Fruit fly (Drosophila melanogaster): Measurements from ENCODE around the gene Tsp96F.

Tsp96F gene

DNA sequence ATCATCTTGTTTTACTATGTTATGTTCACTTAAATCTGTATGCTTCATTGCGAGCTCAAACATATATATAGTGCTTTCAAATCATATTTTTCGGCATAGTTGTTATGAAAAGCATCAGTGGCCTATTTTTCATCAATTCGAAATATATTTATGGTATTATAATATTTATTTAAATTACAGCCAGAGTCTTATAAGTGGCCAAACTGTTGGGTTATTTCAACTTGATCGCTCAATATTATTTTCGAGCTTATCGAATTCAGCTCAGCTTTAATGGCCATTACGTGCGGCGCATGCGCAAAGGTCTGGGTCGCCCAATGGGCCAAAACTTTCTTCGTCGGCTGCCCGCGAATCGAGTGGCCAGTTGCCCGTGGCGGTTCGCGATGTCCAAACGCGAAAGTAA, 15.9 kb upstream of the Tsp96F start, which contains the start of gene Mco3:
Gene Mco3, plus strand, starts transcription at position 301 of the 400 bp plus-strand sequence.
- TF ChIP-seq CG8159 (tag; optimal IDR thresholded peaks at IDR 0.05) (no peak), CG10348 (GFP tag; IDR thresholded peaks at IDR 0.05) (no peak), Pif1B (GFP tag; optimal IDR thresholded peaks at IDR 0.05) (no peak), CG4496 (GFP tag; IDR thresholded peaks at IDR 0.05) (no peak), CG9948 (tag; optimal IDR thresholded peaks at IDR 0.05) (no peak), CG15710 (tag; optimal IDR thresholded peaks at IDR 0.05) (no peak), CG14655 (GFP tag; optimal IDR thresholded peaks at IDR 0.05) (no peak), gl (tag; optimal IDR thresholded peaks at IDR 0.05) (no peak), CG13204 (GFP tag; optimal IDR thresholded peaks at IDR 0.05) (no peak), fd96Ca (GFP tag; IDR thresholded peaks at IDR 0.05) (no peak), EcR (GFP tag; optimal IDR thresholded peaks at IDR 0.05) (no peak), Ets98B (GFP tag; IDR thresholded peaks at IDR 0.05) (no peak), CG8301 (tag; optimal IDR thresholded peaks at IDR 0.05) (no peak), Snoo (tag; optimal IDR thresholded peaks at IDR 0.05) (no peak), CG34367 (tag; optimal IDR thresholded peaks at IDR 0.05) (no peak), Pif1A (GFP tag; optimal IDR thresholded peaks at IDR 0.05) (no peak), rn (GFP tag; IDR thresholded peaks at IDR 0.05) (no peak)

DNA sequence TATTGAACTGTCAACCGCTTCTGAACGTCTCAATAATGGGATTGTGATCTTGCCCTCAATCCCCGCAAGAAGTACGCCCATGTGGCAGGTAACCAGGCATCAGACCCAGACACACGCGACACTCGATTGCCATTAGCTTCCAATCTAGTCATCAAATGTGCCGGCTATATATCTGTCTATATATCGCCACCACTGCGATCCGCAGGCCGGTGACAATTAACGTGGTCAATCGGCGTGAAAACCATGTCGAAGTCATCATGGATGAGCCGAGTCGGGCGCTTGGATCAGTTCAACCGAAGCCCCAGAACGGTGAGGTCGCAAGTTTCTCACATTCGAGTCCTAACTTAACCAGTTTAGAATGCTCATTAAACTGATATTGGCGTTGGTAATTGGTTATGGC, 14.3 kb upstream of the Tsp96F start, which contains the start of gene Sodq:
Gene Sodq, plus strand, starts transcription at position 301 of the 400 bp plus-strand sequence.
- TF ChIP-seq CG32121 (GFP tag; IDR thresholded peaks at IDR 0.05) (no peak), Ets98B (GFP tag; IDR thresholded peaks at IDR 0.05) (no peak), CG15710 (tag; optimal IDR thresholded peaks at IDR 0.05) (no peak), CG8159 (tag; optimal IDR thresholded peaks at IDR 0.05) (no peak), Snoo (tag; optimal IDR thresholded peaks at IDR 0.05) (no peak), CG9948 (tag; optimal IDR thresholded peaks at IDR 0.05) (no peak), D1 (tag; optimal IDR thresholded peaks at IDR 0.05) (no peak), Pif1B (GFP tag; optimal IDR thresholded peaks at IDR 0.05) (no peak), CG8301 (tag; optimal IDR thresholded peaks at IDR 0.05) (no peak), CG17806 (tag; optimal IDR thresholded peaks at IDR 0.05) (no peak), gl (tag; optimal IDR thresholded peaks at IDR 0.05) (no peak), Pif1A (GFP tag; optimal IDR thresholded peaks at IDR 0.05) (no peak), CG13204 (GFP tag; optimal IDR thresholded peaks at IDR 0.05) (no peak), EcR (GFP tag; optimal IDR thresholded peaks at IDR 0.05) (no peak), fd96Ca (GFP tag; IDR thresholded peaks at IDR 0.05) (no peak), CG4496 (GFP tag; IDR thresholded peaks at IDR 0.05) (no peak), CG12605 (GFP tag; IDR thresholded peaks at IDR 0.05) (no peak), CG10348 (GFP tag; IDR thresholded peaks at IDR 0.05) (no peak), rn (GFP tag; IDR thresholded peaks at IDR 0.05) (no peak)

DNA sequence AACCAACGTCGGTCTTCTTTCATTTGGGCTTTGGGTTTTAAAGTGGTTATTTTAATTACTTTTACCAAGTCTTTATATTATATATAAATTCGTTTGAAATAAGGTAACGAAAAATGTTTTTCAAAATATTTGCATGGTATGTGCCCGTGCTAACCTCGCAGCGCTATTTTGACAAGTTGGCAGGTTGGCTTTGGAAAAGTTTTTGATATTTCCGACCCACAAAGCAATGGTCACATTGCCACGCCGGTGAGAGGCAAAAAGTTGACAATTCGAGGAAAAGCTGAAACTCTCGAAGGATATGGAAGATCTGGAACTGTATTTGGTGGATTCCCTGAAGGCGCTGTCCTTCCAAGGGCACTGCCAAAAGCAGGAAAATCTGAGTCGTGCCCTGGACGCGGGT, 12.0 kb upstream of the Tsp96F start, which contains the start of gene CG5913:
Gene CG5913, plus strand, starts transcription at position 224 of the 400 bp plus-strand sequence.
- TF ChIP-seq D1 (tag; optimal IDR thresholded peaks at IDR 0.05), result peak; percentile 68
- no peak for TF ChIP-seq gl (tag; optimal IDR thresholded peaks at IDR 0.05)

DNA sequence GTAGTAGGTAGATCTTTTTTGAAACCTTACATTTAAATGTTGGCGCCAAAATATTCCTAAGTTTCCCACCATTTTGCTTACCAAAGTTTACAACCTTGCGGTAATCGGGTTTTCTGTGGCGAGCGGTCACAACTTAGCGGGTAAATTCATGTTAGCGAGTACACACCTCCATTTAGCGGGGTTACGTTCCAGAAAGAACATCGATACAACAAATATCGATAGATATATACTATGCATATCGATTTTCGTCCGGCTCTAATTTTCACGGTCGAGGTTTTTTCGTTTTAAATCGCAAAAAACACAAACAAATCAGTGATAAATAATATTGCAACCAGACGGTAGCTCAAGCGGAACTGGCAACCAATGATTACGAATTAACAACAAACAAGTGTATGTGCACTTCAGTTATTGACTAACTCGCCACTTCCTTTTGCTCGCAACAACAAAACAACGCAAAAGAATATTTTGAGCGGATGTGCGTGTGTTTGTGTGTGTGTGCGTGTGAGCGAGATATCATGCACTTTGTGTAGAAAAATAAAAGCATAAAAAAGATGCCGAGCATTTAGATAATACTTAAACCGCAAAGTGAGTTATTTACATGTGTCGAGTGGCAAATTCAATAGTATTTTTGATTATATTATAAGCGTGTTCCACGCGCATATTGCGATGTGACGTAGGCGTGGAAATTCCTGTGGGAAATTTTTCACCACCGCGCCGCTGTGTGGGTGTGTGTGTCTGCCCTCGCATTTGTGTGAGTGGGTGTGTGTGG, 7.3 kb upstream of the Tsp96F start, which contains the start of gene Lnk:
Gene Lnk, plus strand, starts transcription at position 236 of the 769 bp plus-strand sequence.
- TF ChIP-seq CG32121 (GFP tag; IDR thresholded peaks at IDR 0.05) (0 out of 2 replicates have a peak, but pooled peaks have one; percentile 13), CG8301 (tag; optimal IDR thresholded peaks at IDR 0.05) (no peak), gl (tag; optimal IDR thresholded peaks at IDR 0.05) (peak; percentile 54), CG10348 (GFP tag; IDR thresholded peaks at IDR 0.05) (no peak), rn (GFP tag; IDR thresholded peaks at IDR 0.05) (no peak), CG13204 (GFP tag; optimal IDR thresholded peaks at IDR 0.05) (no peak), CG14655 (GFP tag; optimal IDR thresholded peaks at IDR 0.05) (no peak), Ets98B (GFP tag; IDR thresholded peaks at IDR 0.05) (no peak), Snoo (tag; optimal IDR thresholded peaks at IDR 0.05) (no peak), Pif1B (GFP tag; optimal IDR thresholded peaks at IDR 0.05) (peak; percentile 36), fd96Ca (GFP tag; IDR thresholded peaks at IDR 0.05) (no peak), CG17806 (tag; optimal IDR thresholded peaks at IDR 0.05) (no peak), EcR (GFP tag; optimal IDR thresholded peaks at IDR 0.05) (no peak), CG9948 (tag; optimal IDR thresholded peaks at IDR 0.05) (no peak), Pif1A (GFP tag; optimal IDR thresholded peaks at IDR 0.05) (no peak), CG34367 (tag; optimal IDR thresholded peaks at IDR 0.05) (peak; percentile 42), CG8159 (tag; optimal IDR thresholded peaks at IDR 0.05) (peak; percentile 19), CG15710 (tag; optimal IDR thresholded peaks at IDR 0.05) (peak; percentile 17), D1 (tag; optimal IDR thresholded peaks at IDR 0.05) (no peak)

DNA sequence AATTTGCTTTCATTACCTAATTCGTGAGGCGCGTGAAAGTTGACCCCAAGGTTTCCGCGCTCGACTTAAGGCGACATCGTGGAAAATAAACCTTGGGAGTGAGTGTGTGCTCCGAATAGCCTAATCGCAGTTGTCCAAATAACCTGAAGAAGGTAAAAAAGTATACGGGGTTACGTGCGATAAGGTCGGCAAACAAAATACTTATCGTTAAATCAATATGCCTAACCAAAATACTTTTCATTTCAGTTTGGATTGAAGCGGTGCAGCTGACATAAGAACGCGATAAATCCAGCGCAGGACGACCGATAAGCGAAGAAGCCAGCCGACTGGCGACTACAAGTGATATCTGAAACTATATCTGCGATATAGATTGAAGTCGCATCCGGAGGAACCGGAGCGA, 3.9 kb upstream of the Tsp96F start:
- no peak for TF ChIP-seq CG8159 (tag; optimal IDR thresholded peaks at IDR 0.05)
- TF ChIP-seq EcR (GFP tag; optimal IDR thresholded peaks at IDR 0.05), result peak; percentile 8

DNA sequence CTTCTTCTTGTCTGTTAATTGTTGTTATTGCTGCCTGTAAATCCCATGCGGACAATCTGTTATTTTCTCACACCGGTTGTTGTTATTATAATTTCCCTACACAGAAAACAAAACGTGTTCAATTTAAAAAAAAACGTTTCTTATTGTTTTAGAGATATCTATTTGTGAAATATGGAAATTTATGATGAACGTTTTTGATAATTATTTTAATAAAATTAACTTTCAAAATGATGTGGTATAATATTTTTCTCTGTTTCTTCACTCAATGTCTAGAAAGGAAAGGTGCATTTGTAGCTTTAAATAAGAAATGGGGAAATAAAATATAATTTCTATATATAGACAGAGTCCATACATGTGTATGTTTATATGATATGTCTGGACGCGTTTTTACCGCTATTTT, 3.1 kb upstream of the Tsp96F start:
- TF ChIP-seq gl (tag; optimal IDR thresholded peaks at IDR 0.05) (no peak), CG15710 (tag; optimal IDR thresholded peaks at IDR 0.05) (peak; percentile 18), Snoo (tag; optimal IDR thresholded peaks at IDR 0.05) (peak; percentile 10), CG8159 (tag; optimal IDR thresholded peaks at IDR 0.05) (peak; percentile 43), CG4496 (GFP tag; IDR thresholded peaks at IDR 0.05) (peak; percentile 45; the same call in 1 of the 3 replicates), CG34367 (tag; optimal IDR thresholded peaks at IDR 0.05) (no peak), CG9948 (tag; optimal IDR thresholded peaks at IDR 0.05) (peak; percentile 39), CG14655 (GFP tag; optimal IDR thresholded peaks at IDR 0.05) (no peak), Pif1B (GFP tag; optimal IDR thresholded peaks at IDR 0.05) (no peak), D1 (tag; optimal IDR thresholded peaks at IDR 0.05) (no peak), CG12605 (GFP tag; IDR thresholded peaks at IDR 0.05) (peak; percentile 21; the same call in 1 of the 2 replicates), Ets98B (GFP tag; IDR thresholded peaks at IDR 0.05) (peak; percentile 46; the same call in 1 of the 2 replicates), CG10348 (GFP tag; IDR thresholded peaks at IDR 0.05) (no peak), Pif1A (GFP tag; optimal IDR thresholded peaks at IDR 0.05) (no peak), EcR (GFP tag; optimal IDR thresholded peaks at IDR 0.05) (no peak), rn (GFP tag; IDR thresholded peaks at IDR 0.05) (no peak), fd96Ca (GFP tag; IDR thresholded peaks at IDR 0.05) (no peak), CG17806 (tag; optimal IDR thresholded peaks at IDR 0.05) (peak; percentile 32), CG32121 (GFP tag; IDR thresholded peaks at IDR 0.05) (peak; percentile 68), CG8301 (tag; optimal IDR thresholded peaks at IDR 0.05) (peak; percentile 66)

All from whole organism, pupa.